Worm (Caenorhabditis elegans) whole organism, young adult: Measurements from ENCODE around the gene dgk-5.

Experiments
- B0019.2 ChIP-seq: fragments of 200-800 bp; sonication (Bioruptor generic); conservative IDR thresholded peaks from 2 replicates; pipeline ENCODE4 v1.3.6; 2022; ENCODE audit warnings: missing genetic modification reagents, missing genetic modification characterization, missing compliant biosample characterization
- B0035.1 ChIP-seq: sonication (generic microtip); optimal IDR thresholded peaks from 2 replicates; lab custom pipeline; 2016; ENCODE audit warnings: missing genetic modification characterization, mild to moderate bottlenecking, missing compliant biosample characterization, missing genotype, missing genetic modification reagents
- B0261.1 ChIP-seq: sonication (generic microtip); optimal IDR thresholded peaks from 2 replicates; lab custom pipeline; 2016; ENCODE audit warnings: mild to moderate bottlenecking, missing genetic modification characterization, moderate library complexity, missing compliant biosample characterization
- F33H1.4 ChIP-seq: fragments of 200-800 bp; sonication (Bioruptor generic); IDR thresholded peaks from 2 replicates; pipeline ENCODE4 v1.3.6; 2022; ENCODE audit warnings: missing genetic modification reagents, missing genetic modification characterization, missing compliant biosample characterization
- F49E8.2 ChIP-seq: sonication (generic microtip); optimal IDR thresholded peaks from 3 replicates; lab custom pipeline; 2017; ENCODE audit warnings: missing genetic modification characterization, mild to moderate bottlenecking, missing compliant biosample characterization, antibody characterized with exemption, moderate library complexity; ENCODE audit not compliant: insufficient read depth
- F52B5.7 ChIP-seq: sonication (generic microtip); optimal IDR thresholded peaks from 2 replicates; lab custom pipeline; 2016; ENCODE audit warnings: mild to moderate bottlenecking, missing genetic modification characterization, missing compliant biosample characterization
- F57C9.4 ChIP-seq: sonication (generic microtip); optimal IDR thresholded peaks from 2 replicates; lab custom pipeline; 2017; ENCODE audit warnings: mild to moderate bottlenecking, missing genetic modification characterization, missing compliant biosample characterization
- K11D2.4 ChIP-seq: fragments of 200-800 bp; sonication (Bioruptor generic); IDR thresholded peaks from 2 replicates; pipeline ENCODE4 v1.3.6; 2022; ENCODE audit warnings: missing genetic modification reagents, missing genetic modification characterization, missing compliant biosample characterization
- attf-5 ChIP-seq: fragments of 200-800 bp; sonication (Bioruptor generic); optimal IDR thresholded peaks from 2 replicates; lab custom pipeline; 2018; ENCODE audit warnings: mild to moderate bottlenecking, missing genetic modification characterization, missing compliant biosample characterization
- bed-1 ChIP-seq: fragments of 200-800 bp; sonication (Bioruptor generic); IDR thresholded peaks from 2 replicates; pipeline ENCODE4 v1.3.6; 2022; ENCODE audit warnings: missing genetic modification reagents, missing genetic modification characterization, missing compliant biosample characterization
- bed-2 ChIP-seq: fragments of 200-800 bp; sonication (Bioruptor generic); IDR thresholded peaks from 2 replicates; pipeline ENCODE4 v1.3.6; 2022; ENCODE audit warnings: missing genetic modification reagents, missing genetic modification characterization, missing compliant biosample characterization
- cebp-2 ChIP-seq: fragments of 200-800 bp; sonication (Bioruptor generic); IDR thresholded peaks from 2 replicates; pipeline ENCODE4 v1.3.6; 2022; ENCODE audit warnings: missing genetic modification characterization, missing compliant biosample characterization
- ceh-91 ChIP-seq: fragments of 200-800 bp; sonication (Bioruptor generic); IDR thresholded peaks from 2 replicates; pipeline ENCODE4 v1.3.6; 2022; ENCODE audit warnings: missing genetic modification reagents, missing genetic modification characterization, missing compliant biosample characterization
- chd-7 ChIP-seq: sonication (generic microtip); optimal IDR thresholded peaks from 2 replicates; lab custom pipeline; 2016; ENCODE audit warnings: mild to moderate bottlenecking, missing genetic modification characterization, moderate library complexity, missing compliant biosample characterization
- efl-1 ChIP-seq: fragments of 150-350 bp; optimal IDR thresholded peaks from 2 replicates; lab custom pipeline; 2014; ENCODE audit warnings: missing biosample characterization, missing genetic modification reagents, missing genetic modification characterization
- egl-18 ChIP-seq: fragments of 200-800 bp; sonication (Bioruptor generic); IDR thresholded peaks from 2 replicates; pipeline ENCODE4 v1.3.6; 2022; ENCODE audit warnings: missing genetic modification reagents, missing genetic modification characterization, missing compliant biosample characterization
- egl-44 ChIP-seq: fragments of 200-800 bp; sonication (Bioruptor generic); IDR thresholded peaks from 2 replicates; pipeline ENCODE4 v1.3.6; 2022; ENCODE audit warnings: missing genetic modification reagents, missing genetic modification characterization, missing compliant biosample characterization
- egrh-3 ChIP-seq: fragments of 200-800 bp; sonication (Bioruptor generic); IDR thresholded peaks from 2 replicates; pipeline ENCODE4 v1.3.6; 2022; ENCODE audit warnings: missing genetic modification reagents, missing genetic modification characterization, missing compliant biosample characterization
- ekl-4 ChIP-seq: fragments of 200-800 bp; sonication (Bioruptor generic); IDR thresholded peaks from 2 replicates; pipeline ENCODE4 v1.3.6; 2022; ENCODE audit warnings: missing genetic modification reagents, missing genetic modification characterization, missing compliant biosample characterization
- gei-17 ChIP-seq: fragments of 200-800 bp; sonication (Bioruptor generic); optimal IDR thresholded peaks from 2 replicates; lab custom pipeline; 2018; ENCODE audit warnings: mild to moderate bottlenecking, missing genetic modification characterization, missing compliant biosample characterization
- hlh-26 ChIP-seq: fragments of 200-800 bp; sonication (Bioruptor generic); conservative IDR thresholded peaks from 2 replicates; pipeline ENCODE4 v1.3.6; 2022; ENCODE audit warnings: missing genetic modification reagents, missing genetic modification characterization, missing compliant biosample characterization
- hmg-1.2 ChIP-seq: fragments of 200-800 bp; sonication (Bioruptor generic); IDR thresholded peaks from 2 replicates; pipeline ENCODE4 v1.3.6; 2022; ENCODE audit warnings: missing genetic modification reagents, missing genetic modification characterization, missing compliant biosample characterization
- lin-35 ChIP-seq, 3 experiments: fragments of 150-350 bp in 2 of 3; sonication (generic microtip) in 1 of 3; optimal IDR thresholded peaks; 2 replicates each; lab custom pipeline; 2014 to 2018; ENCODE audit warnings: missing biosample characterization in 3 of 3, missing genetic modification characterization in 3 of 3, missing genetic modification reagents in 3 of 3
- lin-54 ChIP-seq: fragments of 200-800 bp; sonication (Bioruptor generic); optimal IDR thresholded peaks from 2 replicates; lab custom pipeline; 2018; ENCODE audit warnings: mild to moderate bottlenecking, missing genetic modification characterization, missing compliant biosample characterization
- lir-1 ChIP-seq: fragments of 200-800 bp; sonication (Bioruptor generic); conservative IDR thresholded peaks from 2 replicates; pipeline ENCODE4 v1.3.6; 2022; ENCODE audit warnings: missing genetic modification reagents, missing genetic modification characterization, missing compliant biosample characterization
- lsl-1 ChIP-seq: fragments of 200-800 bp; sonication (Bioruptor generic); optimal IDR thresholded peaks from 2 replicates; lab custom pipeline; 2018; ENCODE audit warnings: mild to moderate bottlenecking, missing genetic modification characterization, moderate library complexity, missing compliant biosample characterization
- madf-6 ChIP-seq: fragments of 200-800 bp; sonication (Bioruptor generic); IDR thresholded peaks from 2 replicates; pipeline ENCODE4 v1.3.6; 2022; ENCODE audit warnings: missing genetic modification reagents, missing genetic modification characterization, missing compliant biosample characterization
- madf-8 ChIP-seq: fragments of 200-800 bp; sonication (Bioruptor generic); conservative IDR thresholded peaks from 2 replicates; pipeline ENCODE4 v1.3.6; 2022; ENCODE audit warnings: missing genetic modification reagents, missing genetic modification characterization, missing compliant biosample characterization
- nhr-120 ChIP-seq: fragments of 200-800 bp; sonication (Bioruptor generic); IDR thresholded peaks from 2 replicates; pipeline ENCODE4 v1.3.6; 2022; ENCODE audit warnings: missing genetic modification characterization, missing compliant biosample characterization
- nhr-27 ChIP-seq: fragments of 200-800 bp; sonication (Bioruptor generic); optimal IDR thresholded peaks from 2 replicates; lab custom pipeline; 2018; ENCODE audit warnings: mild to moderate bottlenecking, missing genetic modification characterization, moderate library complexity, missing compliant biosample characterization
- nhr-90 ChIP-seq: sonication (generic microtip); optimal IDR thresholded peaks from 2 replicates; lab custom pipeline; 2016; ENCODE audit warnings: missing genotype, mild to moderate bottlenecking, missing genetic modification characterization, missing compliant biosample characterization
- pbrm-1 ChIP-seq: fragments of 200-800 bp; sonication (Bioruptor generic); IDR thresholded peaks from 2 replicates; pipeline ENCODE4 v1.3.6; 2022; ENCODE audit warnings: missing genetic modification reagents, missing genetic modification characterization, missing compliant biosample characterization
- rcor-1 ChIP-seq: fragments of 200-800 bp; sonication (Bioruptor generic); IDR thresholded peaks from 2 replicates; pipeline ENCODE4 v1.3.6; 2022; ENCODE audit warnings: missing genetic modification reagents, missing genetic modification characterization, missing compliant biosample characterization
- sea-2 ChIP-seq: fragments of 200-800 bp; sonication (Bioruptor generic); IDR thresholded peaks from 2 replicates; pipeline ENCODE4 v1.3.6; 2022; ENCODE audit warnings: missing genetic modification characterization, missing compliant biosample characterization
- snpc-1.1 ChIP-seq: sonication (generic microtip); optimal IDR thresholded peaks from 2 replicates; lab custom pipeline; 2017; ENCODE audit warnings: missing genetic modification characterization, mild to moderate bottlenecking, missing compliant biosample characterization, antibody characterized with exemption, moderate library complexity, missing genotype, missing genetic modification reagents; ENCODE audit not compliant: insufficient read depth
- snpc-4 ChIP-seq, 5 experiments: fragments of 150-350 bp in 1 of 5; sonication (generic microtip) in 4 of 5; optimal IDR thresholded peaks; 2 replicates each; lab custom pipeline; 2014 to 2018; ENCODE audit warnings: missing genetic modification characterization in 5 of 5, missing biosample characterization in 3 of 5, antibody characterized with exemption in 2 of 5, mild to moderate bottlenecking in 2 of 5, missing compliant biosample characterization in 2 of 5, missing genotype in 2 of 5, moderate library complexity in 2 of 5, missing genetic modification reagents in 1 of 5
- tbx-9 ChIP-seq: sonication (generic microtip); optimal IDR thresholded peaks from 2 replicates; lab custom pipeline; 2016; ENCODE audit warnings: borderline replicate concordance, missing genetic modification characterization, inconsistent platforms, missing compliant biosample characterization
- tlf-1 ChIP-seq: fragments of 200-800 bp; sonication (Bioruptor generic); optimal IDR thresholded peaks from 2 replicates; lab custom pipeline; 2018; ENCODE audit warnings: mild to moderate bottlenecking, missing genetic modification characterization, missing compliant biosample characterization
- zfh-2 ChIP-seq: fragments of 200-800 bp; sonication (Bioruptor generic); conservative IDR thresholded peaks from 2 replicates; pipeline ENCODE4 v1.3.6; 2022; ENCODE audit warnings: missing genetic modification reagents, missing genetic modification characterization, missing compliant biosample characterization
- ztf-18 ChIP-seq: sonication (generic microtip); optimal IDR thresholded peaks from 2 replicates; lab custom pipeline; 2016; ENCODE audit warnings: missing genotype, mild to moderate bottlenecking, missing genetic modification characterization, missing compliant biosample characterization
- ztf-22 ChIP-seq: fragments of 200-800 bp; sonication (Bioruptor generic); optimal IDR thresholded peaks from 2 replicates; lab custom pipeline; 2018; ENCODE audit warnings: mild to moderate bottlenecking, missing genetic modification characterization, moderate library complexity, missing compliant biosample characterization
- ztf-28 ChIP-seq: fragments of 200-800 bp; sonication (Bioruptor generic); IDR thresholded peaks from 2 replicates; pipeline ENCODE4 v1.3.6; 2022; ENCODE audit warnings: missing genetic modification reagents, missing genetic modification characterization, missing compliant biosample characterization
- ztf-6 ChIP-seq: fragments of 200-800 bp; sonication (Bioruptor generic); IDR thresholded peaks from 2 replicates; pipeline ENCODE4 v1.3.6; 2022; ENCODE audit warnings: missing genetic modification reagents, missing genetic modification characterization, missing compliant biosample characterization

Gene dgk-5

DNA sequence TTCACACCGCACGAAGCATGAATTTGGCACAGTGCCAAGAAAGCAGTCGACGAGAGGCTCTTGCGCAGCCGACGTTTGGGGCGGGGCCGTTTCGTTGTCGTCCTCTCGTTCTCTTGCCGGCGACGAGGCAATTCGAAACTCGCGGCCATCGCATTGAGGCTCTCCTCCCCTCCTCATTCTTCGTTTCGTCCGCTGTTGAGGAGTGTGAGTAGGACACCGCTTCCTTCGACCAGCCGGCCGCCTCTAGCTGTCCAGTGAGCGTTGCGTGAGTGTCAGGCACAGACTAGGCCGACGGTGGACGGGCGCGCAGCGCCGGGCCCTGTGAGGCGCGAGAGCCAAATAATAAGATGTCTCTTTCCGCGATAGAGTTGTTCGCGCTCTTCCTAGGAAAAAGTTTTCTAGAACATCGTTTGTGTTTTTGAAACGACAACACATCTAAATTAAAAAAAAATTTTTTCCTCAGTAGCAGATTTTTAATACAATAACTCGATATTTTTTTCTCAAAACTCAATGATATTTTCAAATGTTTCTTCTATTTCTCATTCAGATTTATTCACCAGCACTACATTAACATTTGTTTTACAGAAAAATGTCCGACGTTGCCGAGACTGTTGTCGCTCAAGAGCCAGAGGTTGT lies 21.1 kb upstream of the dgk-5 start, which contains the start of the genes T28D9.11 and T28D9.1 (continued):
- no peak for TF ChIP-seq ztf-28 (GFP tag; lab: Robert Waterston, UW)
- TF ChIP-seq B0035.1 = no peak
- TF ChIP-seq chd-7 (tag; lab: Kevin White, UChicago) = peak; percentile 12
- TF ChIP-seq F33H1.4 (GFP tag; lab: Robert Waterston, UW) = peak; percentile 49
- no peak for TF ChIP-seq F57C9.4
- peak; percentile 6 for TF ChIP-seq ztf-18 (tag; lab: Kevin White, UChicago)
- 0 out of 2 replicates have a peak, but pooled peaks have one; percentile 40 for TF ChIP-seq egl-18 (GFP tag; lab: Robert Waterston, UW)
- TF ChIP-seq lir-1 (GFP tag; lab: Robert Waterston, UW) = no peak
- peak in 1 of 3 experiments; percentile 45 for TF ChIP-seq lin-35 (GFP tag; optimal IDR thresholded peaks at IDR 0.05; lab: Kevin White, UChicago)
- no peak for TF ChIP-seq tlf-1 (GFP tag; lab: Kevin White, UChicago)
- peak; percentile 43 for TF ChIP-seq ztf-22
- TF ChIP-seq tbx-9 (tag; lab: Kevin White, UChicago) = no peak
- 0 out of 2 replicates have a peak, but pooled peaks have one; percentile 25 for TF ChIP-seq ceh-91 (GFP tag; lab: Robert Waterston, UW)
- TF ChIP-seq lin-54 (GFP tag; lab: Kevin White, UChicago) = peak; percentile 46
- TF ChIP-seq snpc-4 (GFP tag; optimal IDR thresholded peaks at IDR 0.05; lab: Kevin White, UChicago) = peak; percentile 83
- peak; percentile 76 to 91 (median 84) for TF ChIP-seq snpc-4 (tag; optimal IDR thresholded peaks at IDR 0.05; lab: Kevin White, UChicago)
- TF ChIP-seq pbrm-1 (GFP tag; lab: Robert Waterston, UW) = 0 out of 2 replicates have a peak, but pooled peaks have one; percentile 25
- TF ChIP-seq attf-5 (GFP tag; lab: Kevin White, UChicago) = peak; percentile 72
- TF ChIP-seq K11D2.4 (GFP tag; lab: Robert Waterston, UW) = peak; percentile 46; the same call in 1 of the 2 replicates
- no peak for TF ChIP-seq B0019.2 (GFP tag; lab: Robert Waterston, UW)
- TF ChIP-seq egrh-3 = peak; percentile 88
- peak; percentile 28; the same call in 1 of the 2 replicates for TF ChIP-seq hmg-1.2 (GFP tag; lab: Robert Waterston, UW)
- peak; percentile 99 for TF ChIP-seq zfh-2 (GFP tag; lab: Robert Waterston, UW)
- 0 out of 2 replicates have a peak, but pooled peaks have one; percentile 76 for TF ChIP-seq bed-2 (GFP tag; lab: Robert Waterston, UW)
- TF ChIP-seq F52B5.7 (tag; lab: Kevin White, UChicago) = peak; percentile 11
- 0 out of 2 replicates have a peak, but pooled peaks have one; percentile 35 for TF ChIP-seq ekl-4 (GFP tag; lab: Robert Waterston, UW)
- TF ChIP-seq rcor-1 = peak; percentile 60
- TF ChIP-seq, all 124 proteins: peak for 32

DNA sequence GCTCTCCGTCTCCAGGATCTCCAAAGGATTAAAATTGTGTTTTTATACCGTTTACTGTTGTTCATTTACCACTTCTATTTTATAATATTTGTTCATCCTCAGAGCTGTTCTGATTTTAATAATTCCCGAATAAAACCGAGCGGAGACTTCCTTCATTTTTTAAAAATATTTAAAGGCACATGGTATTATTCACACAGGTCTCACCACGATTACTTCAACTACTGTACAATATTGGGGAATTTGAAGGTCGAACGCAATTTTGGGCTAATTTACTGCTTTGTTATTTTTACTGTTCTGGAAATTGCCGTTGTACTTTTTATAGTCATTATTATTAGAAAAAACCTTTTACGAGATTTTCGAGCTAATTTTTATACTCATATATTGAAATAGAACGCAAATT lies 20.3 kb upstream of the dgk-5 start:
- TF ChIP-seq cebp-2 (GFP tag; lab: Robert Waterston, UW) = 0 out of 2 replicates have a peak, but pooled peaks have one; percentile 59
- peak; percentile 79 for TF ChIP-seq lsl-1 (GFP tag; lab: Kevin White, UChicago)
- TF ChIP-seq ekl-4 (GFP tag; lab: Robert Waterston, UW) = peak; percentile 84
- TF ChIP-seq nhr-27 = no peak
- peak; percentile 24 for TF ChIP-seq tlf-1 (GFP tag; lab: Kevin White, UChicago)
- TF ChIP-seq ceh-91 (GFP tag; lab: Robert Waterston, UW) = peak; percentile 56
- TF ChIP-seq gei-17 = no peak
- TF ChIP-seq B0261.1 (tag; lab: Kevin White, UChicago) = no peak
- TF ChIP-seq hlh-26 (GFP tag; lab: Robert Waterston, UW) = no peak
- peak; percentile 44; the same call in 1 of the 2 replicates for TF ChIP-seq B0019.2 (GFP tag; lab: Robert Waterston, UW)
- peak; percentile 93 for TF ChIP-seq F49E8.2
- TF ChIP-seq ztf-6 (GFP tag; lab: Robert Waterston, UW) = no peak
- no peak for TF ChIP-seq B0035.1
- TF ChIP-seq madf-6 = peak; percentile 86
- 0 out of 2 replicates have a peak, but pooled peaks have one; percentile 37 for TF ChIP-seq pbrm-1 (GFP tag; lab: Robert Waterston, UW)
- TF ChIP-seq egl-18 (GFP tag; lab: Robert Waterston, UW) = no peak
- peak; percentile 37; the same call in 1 of the 2 replicates for TF ChIP-seq madf-8 (GFP tag; lab: Robert Waterston, UW)
- TF ChIP-seq snpc-1.1 (tag; lab: Kevin White, UChicago) = peak; percentile 21
- no peak for TF ChIP-seq efl-1
- TF ChIP-seq egl-44 = 0 out of 2 replicates have a peak, but pooled peaks have one; percentile 48
- TF ChIP-seq nhr-120 (GFP tag; lab: Robert Waterston, UW) = no peak
- no peak for TF ChIP-seq bed-1 (GFP tag; lab: Robert Waterston, UW)
- TF ChIP-seq nhr-90 (tag; lab: Kevin White, UChicago) = no peak
- TF ChIP-seq sea-2 = no peak
